Fruit fly (Drosophila melanogaster) whole organism, embryonic: ENCODE results near the gene CG31321.

ENCODE experiments used
- Aef1 ChIP-seq: fragments of 200-800 bp; sonication (Bioruptor generic); IDR thresholded peaks from 3 replicates; pipeline ENCODE4 v1.3.6; 2022; ENCODE audit warnings: missing biosample characterization, missing genetic modification characterization
- Bgb ChIP-seq: fragments of 200-800 bp; sonication (Bioruptor generic); IDR thresholded peaks from 2 replicates; pipeline ENCODE4 v1.3.6; 2022; ENCODE audit warnings: missing biosample characterization, missing genetic modification characterization; ENCODE audit not compliant: partially characterized antibody
- CG11560 ChIP-seq: fragments of 200-800 bp; sonication (Bioruptor generic); IDR thresholded peaks from 3 replicates; pipeline ENCODE4 v1.3.6; 2022; ENCODE audit warnings: missing biosample characterization, missing genetic modification characterization
- CG12155 ChIP-seq: fragments of 200-800 bp; sonication (Bioruptor generic); optimal IDR thresholded peaks from 3 replicates; lab custom pipeline; 2016; ENCODE audit warnings: missing biosample characterization, missing genetic modification characterization
- CG1233 ChIP-seq: fragments of 200-800 bp; sonication (Bioruptor generic); optimal IDR thresholded peaks from 4 replicates; lab custom pipeline; 2018; ENCODE audit warnings: missing biosample characterization, mild to moderate bottlenecking, missing genetic modification characterization
- CG13287 ChIP-seq: fragments of 200-800 bp; sonication (Bioruptor generic); IDR thresholded peaks from 2 replicates; pipeline ENCODE4 v1.3.6; 2022; ENCODE audit warnings: missing biosample characterization, missing genetic modification characterization; ENCODE audit not compliant: partially characterized antibody
- CG16813 ChIP-seq: fragments of 200-800 bp; sonication (Bioruptor generic); IDR thresholded peaks from 3 replicates; pipeline ENCODE4 v1.3.6; 2022; ENCODE audit warnings: missing biosample characterization, missing genetic modification characterization; ENCODE audit not compliant: partially characterized antibody
- CG16863 ChIP-seq: fragments of 200-800 bp; sonication (Bioruptor generic); optimal IDR thresholded peaks from 3 replicates; lab custom pipeline; 2016; ENCODE audit warnings: missing biosample characterization, missing genetic modification characterization
- CG18476 ChIP-seq: fragments of 200-800 bp; sonication (Bioruptor generic); optimal IDR thresholded peaks from 2 replicates; lab custom pipeline; 2016; ENCODE audit warnings: missing biosample characterization, mild to moderate bottlenecking, missing genetic modification characterization
- CG2116 ChIP-seq: fragments of 200-800 bp; sonication (Bioruptor generic); optimal IDR thresholded peaks from 3 replicates; lab custom pipeline; 2018; ENCODE audit warnings: missing biosample characterization, mild to moderate bottlenecking, missing genetic modification characterization
- CG4328 ChIP-seq: fragments of 200-800 bp; sonication (Bioruptor generic); optimal IDR thresholded peaks from 3 replicates; lab custom pipeline; 2017; ENCODE audit warnings: missing biosample characterization, missing genetic modification reagents, missing genetic modification characterization
- CG4854 ChIP-seq: fragments of 200-800 bp; sonication (Bioruptor generic); optimal IDR thresholded peaks from 2 replicates; lab custom pipeline; 2016; ENCODE audit warnings: missing biosample characterization, missing genetic modification characterization, inconsistent platforms
- CG6683 ChIP-seq: fragments of 200-800 bp; sonication (Bioruptor generic); optimal IDR thresholded peaks from 2 replicates; lab custom pipeline; 2017; ENCODE audit warnings: missing biosample characterization, mild to moderate bottlenecking, missing genetic modification characterization, missing genetic modification reagents
- CG6689 ChIP-seq: fragments of 200-800 bp; sonication (Bioruptor generic); IDR thresholded peaks from 2 replicates; pipeline ENCODE4 v1.3.6; 2022; ENCODE audit warnings: missing biosample characterization, missing genetic modification characterization
- CG7357 ChIP-seq: fragments of 200-800 bp; sonication (Bioruptor generic); IDR thresholded peaks from 3 replicates; pipeline ENCODE4 v1.3.6; 2022; ENCODE audit warnings: missing biosample characterization, missing genetic modification characterization
- CG7839 ChIP-seq: fragments of 200-800 bp; sonication (Bioruptor generic); optimal IDR thresholded peaks from 3 replicates; lab custom pipeline; 2018; ENCODE audit warnings: missing biosample characterization, mild to moderate bottlenecking, missing genetic modification characterization, moderate library complexity
- CkIIα-i1 ChIP-seq: fragments of 200-800 bp; sonication (Bioruptor generic); IDR thresholded peaks from 2 replicates; pipeline ENCODE4 v1.3.6; 2022; ENCODE audit warnings: missing biosample characterization, missing genetic modification characterization
- CoRest ChIP-seq: fragments of 200-800 bp; sonication (Bioruptor generic); optimal IDR thresholded peaks from 3 replicates; lab custom pipeline; 2018; ENCODE audit warnings: missing biosample characterization, mild to moderate bottlenecking, missing genetic modification characterization, moderate library complexity
- Dek ChIP-seq: fragments of 200-800 bp; sonication (Bioruptor generic); optimal IDR thresholded peaks from 3 replicates; lab custom pipeline; 2019; ENCODE audit warnings: missing biosample characterization, mild to moderate bottlenecking, missing genetic modification characterization, moderate library complexity
- Drgx ChIP-seq: fragments of 200-800 bp; sonication (Bioruptor generic); IDR thresholded peaks from 2 replicates; pipeline ENCODE4 v1.3.6; 2022; ENCODE audit warnings: missing biosample characterization, missing genetic modification characterization
- ERR ChIP-seq: fragments of 200-800 bp; sonication (Bioruptor generic); optimal IDR thresholded peaks from 2 replicates; lab custom pipeline; 2016; ENCODE audit warnings: missing biosample characterization, missing genetic modification characterization
- Elba2 ChIP-seq: fragments of 200-800 bp; sonication (Bioruptor generic); optimal IDR thresholded peaks from 3 replicates; lab custom pipeline; 2016; ENCODE audit warnings: missing biosample characterization, missing genetic modification characterization
- Gsc ChIP-seq: fragments of 200-800 bp; sonication (Bioruptor generic); IDR thresholded peaks from 2 replicates; pipeline ENCODE4 v1.3.6; 2022; ENCODE audit warnings: missing biosample characterization, missing genetic modification characterization
- HmgD ChIP-seq: fragments of 200-800 bp; sonication (Bioruptor generic); optimal IDR thresholded peaks from 3 replicates; lab custom pipeline; 2016; ENCODE audit warnings: missing biosample characterization, missing genetic modification characterization
- Hmr ChIP-seq: fragments of 200-800 bp; sonication (Bioruptor generic); optimal IDR thresholded peaks from 3 replicates; lab custom pipeline; 2017; ENCODE audit warnings: mild to moderate bottlenecking, missing biosample characterization, missing genetic modification reagents, missing genetic modification characterization
- Hmx ChIP-seq: fragments of 200-800 bp; sonication (Bioruptor generic); optimal IDR thresholded peaks from 2 replicates; lab custom pipeline; 2016; ENCODE audit warnings: missing biosample characterization, missing genetic modification characterization
- Hr3 ChIP-seq: fragments of 200-800 bp; sonication (Bioruptor generic); optimal IDR thresholded peaks from 3 replicates; lab custom pipeline; 2016; ENCODE audit warnings: missing biosample characterization, missing genetic modification characterization
- MTF-1 ChIP-seq: fragments of 200-800 bp; sonication (Bioruptor generic); optimal IDR thresholded peaks from 2 replicates; lab custom pipeline; 2018; ENCODE audit warnings: missing biosample characterization, mild to moderate bottlenecking, missing genetic modification characterization, borderline replicate concordance
- Max ChIP-seq: fragments of 200-800 bp; sonication (Bioruptor generic); optimal IDR thresholded peaks from 2 replicates; lab custom pipeline; 2016; ENCODE audit warnings: missing biosample characterization, mild to moderate bottlenecking, missing genetic modification characterization
- Nf-YA ChIP-seq: fragments of 200-800 bp; sonication (Bioruptor generic); IDR thresholded peaks from 2 replicates; pipeline ENCODE4 v1.3.6; 2022; ENCODE audit warnings: missing biosample characterization, missing genetic modification characterization
- Nf-YC ChIP-seq: fragments of 200-800 bp; optimal IDR thresholded peaks from 3 replicates; lab custom pipeline; 2019; ENCODE audit warnings: missing biosample characterization, mild to moderate bottlenecking, missing genetic modification characterization, moderate library complexity
- Pdp1 ChIP-seq, 2 experiments: fragments of 200-800 bp; sonication (Bioruptor generic); optimal IDR thresholded peaks; 3 replicates each; lab custom pipeline; 2016; ENCODE audit warnings: missing biosample characterization in 2 of 2, missing genetic modification characterization in 2 of 2, mild to moderate bottlenecking in 1 of 2, moderate library complexity in 1 of 2
- Six4 ChIP-seq: fragments of 200-800 bp; sonication (Bioruptor generic); optimal IDR thresholded peaks from 2 replicates; lab custom pipeline; 2016; ENCODE audit warnings: missing biosample characterization, missing genetic modification characterization
- Sry-β ChIP-seq: fragments of 200-800 bp; sonication (Bioruptor generic); optimal IDR thresholded peaks from 2 replicates; lab custom pipeline; 2018; ENCODE audit warnings: missing biosample characterization, mild to moderate bottlenecking, missing genetic modification characterization, moderate library complexity
- abd-A ChIP-seq: fragments of 200-800 bp; sonication (Bioruptor generic); optimal IDR thresholded peaks from 3 replicates; lab custom pipeline; 2019; ENCODE audit warnings: missing biosample characterization, mild to moderate bottlenecking, missing genetic modification characterization, moderate library complexity
- ap ChIP-seq: fragments of 200-800 bp; sonication (Bioruptor generic); IDR thresholded peaks from 2 replicates; pipeline ENCODE4 v1.3.6; 2022; ENCODE audit warnings: missing biosample characterization, missing genetic modification characterization
- cg ChIP-seq: fragments of 200-800 bp; sonication (Bioruptor generic); optimal IDR thresholded peaks from 3 replicates; lab custom pipeline; 2019; ENCODE audit warnings: missing biosample characterization, mild to moderate bottlenecking, missing genetic modification characterization, moderate library complexity
- corto ChIP-seq: fragments of 200-800 bp; sonication (Bioruptor generic); optimal IDR thresholded peaks from 2 replicates; lab custom pipeline; 2016; ENCODE audit warnings: missing biosample characterization, mild to moderate bottlenecking, missing genetic modification characterization, moderate library complexity
- fd64A ChIP-seq: fragments of 200-800 bp; sonication (Bioruptor generic); optimal IDR thresholded peaks from 3 replicates; lab custom pipeline; 2018; ENCODE audit warnings: missing biosample characterization, mild to moderate bottlenecking, missing genetic modification characterization
- gfzf ChIP-seq: fragments of 200-800 bp; sonication (Bioruptor generic); optimal IDR thresholded peaks from 2 replicates; lab custom pipeline; 2016; ENCODE audit warnings: missing biosample characterization, mild to moderate bottlenecking, missing genetic modification characterization, moderate library complexity
- ham ChIP-seq: fragments of 200-800 bp; sonication (Bioruptor generic); IDR thresholded peaks from 2 replicates; pipeline ENCODE4 v1.3.6; 2022; ENCODE audit warnings: missing biosample characterization, missing genetic modification characterization
- hth ChIP-seq: fragments of >200 bp; optimal IDR thresholded peaks from 2 replicates; lab custom pipeline; 2017; ENCODE audit warnings: inconsistent platforms
- jing ChIP-seq: fragments of 200-800 bp; sonication (Bioruptor generic); optimal IDR thresholded peaks from 2 replicates; lab custom pipeline; 2018; ENCODE audit warnings: missing biosample characterization, mild to moderate bottlenecking, missing genetic modification characterization
- maf-S ChIP-seq: fragments of 200-800 bp; sonication (Bioruptor generic); optimal IDR thresholded peaks from 2 replicates; lab custom pipeline; 2016; ENCODE audit warnings: missing biosample characterization, missing genetic modification characterization
- pb ChIP-seq: fragments of 200-800 bp; sonication (Bioruptor generic); optimal IDR thresholded peaks from 3 replicates; lab custom pipeline; 2016; ENCODE audit warnings: missing biosample characterization, missing genetic modification characterization
- shn ChIP-seq: fragments of 200-800 bp; sonication (Bioruptor generic); optimal IDR thresholded peaks from 3 replicates; lab custom pipeline; 2016; ENCODE audit warnings: missing biosample characterization, missing genetic modification characterization
- sisA ChIP-seq: fragments of 200-800 bp; sonication (Bioruptor generic); IDR thresholded peaks from 2 replicates; pipeline ENCODE4 v1.3.6; 2022; ENCODE audit warnings: missing biosample characterization, missing genetic modification characterization
- stc ChIP-seq: fragments of 200-800 bp; sonication (Bioruptor generic); IDR thresholded peaks from 2 replicates; pipeline ENCODE4 v1.3.6; 2022; ENCODE audit warnings: missing biosample characterization, missing genetic modification characterization
- trh ChIP-seq: fragments of 200-800 bp; sonication (Bioruptor generic); optimal IDR thresholded peaks from 2 replicates; lab custom pipeline; 2016; ENCODE audit warnings: missing biosample characterization, missing genetic modification characterization
- ttk ChIP-seq: fragments of 200-800 bp; sonication (Bioruptor generic); IDR thresholded peaks from 2 replicates; pipeline ENCODE4 v2.1.2; 2022; ENCODE audit warnings: missing biosample characterization, missing genetic modification characterization

The CG31321 gene

dm6 chr3R:14286320-14287190 lies 23.6 kb upstream of the CG31321 start, which contains the start of gene trx (continued):
- no peak for TF ChIP-seq ttk (GFP tag; lab: Robert Waterston, UW)
- TF ChIP-seq CG11560 (tag; lab: Robert Waterston, UW), result no peak
- no peak for TF ChIP-seq jing (GFP tag; lab: Kevin White, UChicago)
- no peak for TF ChIP-seq CkIIα-i1
- no peak for TF ChIP-seq pb (GFP tag; lab: Kevin White, UChicago)
- no peak for TF ChIP-seq CG13287
- TF ChIP-seq Hmx (GFP tag; lab: Kevin White, UChicago), result no peak
- TF ChIP-seq CG1233, result no peak
- no peak for TF ChIP-seq CG16863 (GFP tag; lab: Kevin White, UChicago)
- TF ChIP-seq Hmr (GFP tag; lab: Kevin White, UChicago), result peak; percentile 65
- TF ChIP-seq Drgx (GFP tag; lab: Robert Waterston, UW), result no peak
- no peak for TF ChIP-seq corto (GFP tag; lab: Kevin White, UChicago)
- no peak for TF ChIP-seq Max (GFP tag; lab: Kevin White, UChicago)
- TF ChIP-seq Gsc (GFP tag; lab: Robert Waterston, UW), result no peak
- TF ChIP-seq Pdp1 (GFP tag; optimal IDR thresholded peaks at IDR 0.05; lab: Kevin White, UChicago), result peak in 1 of 2 experiments; percentile 46
- TF ChIP-seq shn, result no peak
- TF ChIP-seq CG2116 (GFP tag; lab: Kevin White, UChicago), result peak; percentile 36
- no peak for TF ChIP-seq CG4328 (GFP tag; lab: Kevin White, UChicago)
- peak; percentile 62 for TF ChIP-seq CoRest (tag; lab: Kevin White, UChicago)
- TF ChIP-seq CG4854 (GFP tag; lab: Kevin White, UChicago), result no peak
- TF ChIP-seq CG7357 (GFP tag; lab: Robert Waterston, UW), result no peak
- no peak for TF ChIP-seq stc
- no peak for TF ChIP-seq Hr3
- no peak for TF ChIP-seq ERR (GFP tag; lab: Kevin White, UChicago)
- no peak for TF ChIP-seq Aef1 (GFP tag; lab: Robert Waterston, UW)
- no peak for TF ChIP-seq fd64A (GFP tag; lab: Kevin White, UChicago)
- no peak for TF ChIP-seq Sry-β
- no peak for TF ChIP-seq CG7839
- no peak for TF ChIP-seq sisA (GFP tag; lab: Robert Waterston, UW)
- TF ChIP-seq MTF-1 (GFP tag; lab: Kevin White, UChicago), result no peak
- no peak for TF ChIP-seq Nf-YA (GFP tag; lab: Robert Waterston, UW)
- TF ChIP-seq HmgD (GFP tag; lab: Kevin White, UChicago), result peak; percentile 69
- TF ChIP-seq gfzf, result peak; percentile 99
- no peak for TF ChIP-seq CG18476
- peak; percentile 100 for TF ChIP-seq cg (GFP tag; lab: Kevin White, UChicago)
- no peak for TF ChIP-seq ap (GFP tag; lab: Robert Waterston, UW)
- no peak for TF ChIP-seq hth (lab: Kevin White, UChicago)
- no peak for TF ChIP-seq CG6683 (GFP tag; lab: Kevin White, UChicago)
- TF ChIP-seq Dek (tag; lab: Kevin White, UChicago), result peak; percentile 25
- TF ChIP-seq CG6689 (GFP tag; lab: Robert Waterston, UW), result no peak
- TF ChIP-seq CG16813 (GFP tag; lab: Robert Waterston, UW), result no peak
- TF ChIP-seq ham, result no peak
- peak; percentile 90 for TF ChIP-seq abd-A (tag; lab: Kevin White, UChicago)
- TF ChIP-seq Elba2 (GFP tag; lab: Kevin White, UChicago), result peak; percentile 43
- no peak for TF ChIP-seq Six4
- TF ChIP-seq maf-S (GFP tag; lab: Kevin White, UChicago), result no peak
- peak; percentile 13 for TF ChIP-seq Nf-YC (tag; lab: Kevin White, UChicago)
- TF ChIP-seq Bgb (GFP tag; lab: Robert Waterston, UW), result no peak
- TF ChIP-seq trh (GFP tag; lab: Kevin White, UChicago), result no peak
- TF ChIP-seq CG12155 (GFP tag; lab: Kevin White, UChicago), result no peak
